Worm (Caenorhabditis elegans): Measurements from ENCODE around the gene dpy-1.

dpy-1 gene

ce11 chrIII:2032327-2033093 lies 15.3 kb downstream of the dpy-1 start (continued):
- no peak for TF ChIP-seq pha-4 (tag; optimal IDR thresholded peaks at IDR 0.05)
- TF ChIP-seq let-607 (tag; optimal IDR thresholded peaks at IDR 0.05): no peak
- TF ChIP-seq nfya-2 (GFP tag; IDR thresholded peaks at IDR 0.05): no peak
- peak; percentile 11 for TF ChIP-seq ztf-22 (GFP tag; optimal IDR thresholded peaks at IDR 0.05)
- TF ChIP-seq ceh-100 (GFP tag; IDR thresholded peaks at IDR 0.05): peak; percentile 21; the same call in 1 of the 2 replicates
- TF ChIP-seq ceh-27 (GFP tag; optimal IDR thresholded peaks at IDR 0.05): peak; percentile 28
- peak; percentile 72 for TF ChIP-seq hmg-1.2 (GFP tag; IDR thresholded peaks at IDR 0.05)
- TF ChIP-seq B0035.1 (tag; optimal IDR thresholded peaks at IDR 0.05): no peak
- TF ChIP-seq snpc-1.3 (tag; optimal IDR thresholded peaks at IDR 0.05; ENCODE audit: insufficient read depth): peak; percentile 61
- TF ChIP-seq dox-1 (GFP tag; IDR thresholded peaks at IDR 0.05): peak; percentile 52; the same call in 1 of the 2 replicates
- no peak for TF ChIP-seq let-526 (GFP tag; IDR thresholded peaks at IDR 0.05)
- TF ChIP-seq xnd-1 (tag; optimal IDR thresholded peaks at IDR 0.05): no peak
- TF ChIP-seq madf-3 (GFP tag; IDR thresholded peaks at IDR 0.05): no peak
- TF ChIP-seq C06A6.2 (GFP tag; conservative IDR thresholded peaks at IDR 0.05): no peak
- 0 out of 2 replicates have a peak, but pooled peaks have one; percentile 7 for TF ChIP-seq madf-8 (GFP tag; conservative IDR thresholded peaks at IDR 0.05)
- no peak for TF ChIP-seq snpc-4 (GFP tag; optimal IDR thresholded peaks at IDR 0.05)
- TF ChIP-seq snpc-4 (tag; optimal IDR thresholded peaks at IDR 0.05): peak in 2 of 4 experiments; percentile 15 to 16
- no peak for TF ChIP-seq egl-18 (GFP tag; IDR thresholded peaks at IDR 0.05)
- TF ChIP-seq hlh-12 (tag; optimal IDR thresholded peaks at IDR 0.05): no peak
- TF ChIP-seq hlh-26 (GFP tag; conservative IDR thresholded peaks at IDR 0.05): no peak
- TF ChIP-seq pbrm-1 (GFP tag; IDR thresholded peaks at IDR 0.05): peak; percentile 54; the same call in 1 of the 2 replicates
- no peak for TF ChIP-seq akir-1 (GFP tag; optimal IDR thresholded peaks at IDR 0.05)
- no peak for TF ChIP-seq ZK185.1 (tag; optimal IDR thresholded peaks at IDR 0.05; ENCODE audit: poor library complexity, severe bottlenecking)
- peak; percentile 25 for TF ChIP-seq ztf-18 (tag; optimal IDR thresholded peaks at IDR 0.05)
- TF ChIP-seq ceh-91 (GFP tag; IDR thresholded peaks at IDR 0.05): peak; percentile 23; the same call in 1 of the 2 replicates
- TF ChIP-seq Y53G8AR.9 (GFP tag; conservative IDR thresholded peaks at IDR 0.05): peak; percentile 39; the same call in 1 of the 2 replicates
- TF ChIP-seq madf-6 (GFP tag; IDR thresholded peaks at IDR 0.05): peak; percentile 70
- peak; percentile 45 for TF ChIP-seq F33H1.4 (GFP tag; IDR thresholded peaks at IDR 0.05)
- peak; percentile 70 for TF ChIP-seq lin-26 (GFP tag; IDR thresholded peaks at IDR 0.05)
- peak; percentile 61 for TF ChIP-seq rcor-1 (GFP tag; IDR thresholded peaks at IDR 0.05)
- no peak for TF ChIP-seq dpff-1 (tag; optimal IDR thresholded peaks at IDR 0.05)
- no peak for TF ChIP-seq athp-1 (tag; optimal IDR thresholded peaks at IDR 0.05)
- peak; percentile 62 for TF ChIP-seq rpc-1 (optimal IDR thresholded peaks at IDR 0.05)
- peak; percentile 90 for TF ChIP-seq rpc-1 (tag; optimal IDR thresholded peaks at IDR 0.05)
- peak; percentile 75 for TF ChIP-seq F23B12.7 (tag; optimal IDR thresholded peaks at IDR 0.05; ENCODE audit: insufficient read depth)
- peak; percentile 68 for TF ChIP-seq snpc-3.4 (tag; optimal IDR thresholded peaks at IDR 0.05)
- TF ChIP-seq cebp-2 (GFP tag; IDR thresholded peaks at IDR 0.05): 0 out of 2 replicates have a peak, but pooled peaks have one; percentile 31
- peak; percentile 9; the same call in 1 of the 2 replicates for TF ChIP-seq B0336.3 (GFP tag; IDR thresholded peaks at IDR 0.05)
- TF ChIP-seq mcd-1 (GFP tag; IDR thresholded peaks at IDR 0.05): peak; percentile 97
- TF ChIP-seq chd-7 (tag; optimal IDR thresholded peaks at IDR 0.05): no peak
- TF ChIP-seq hrde-1 (tag; optimal IDR thresholded peaks at IDR 0.05; ENCODE audit: borderline replicate concordance): peak; percentile 58
- peak; percentile 48; the same call in 1 of the 2 replicates for TF ChIP-seq B0019.2 (GFP tag; conservative IDR thresholded peaks at IDR 0.05)
- TF ChIP-seq tbx-9 (tag; optimal IDR thresholded peaks at IDR 0.05; ENCODE audit: borderline replicate concordance): no peak
- peak; percentile 68 for TF ChIP-seq die-1 (tag; optimal IDR thresholded peaks at IDR 0.05)
- TF ChIP-seq egrh-3 (GFP tag; IDR thresholded peaks at IDR 0.05): no peak
- TF ChIP-seq fkh-3 (tag; optimal IDR thresholded peaks at IDR 0.05): no peak
